Fruit fly (Drosophila melanogaster): Measurements from ENCODE around the gene OtopLa.

The OtopLa gene

DNA sequence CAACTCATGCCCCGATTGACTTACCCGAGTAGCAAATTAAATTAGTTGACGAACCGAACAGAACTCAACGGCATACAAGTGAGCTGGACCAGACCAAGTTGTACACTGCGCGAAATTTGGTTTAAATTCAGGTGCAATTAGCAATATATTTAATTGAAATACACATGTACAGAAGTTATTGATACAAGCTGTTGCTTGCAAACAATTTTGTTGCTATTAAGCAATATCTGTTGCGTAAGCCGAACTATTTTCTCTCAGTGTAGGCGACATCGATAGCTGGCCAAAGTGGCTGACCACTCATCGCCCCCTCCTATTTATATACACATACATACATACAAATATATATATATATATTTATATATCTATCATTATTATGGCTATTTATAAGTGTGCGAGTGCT, 44.1 kb downstream of the OtopLa start (continued):
- TF ChIP-seq pho (GFP tag; optimal IDR thresholded peaks at IDR 0.05) (no peak), CkIIα-i1 (GFP tag; IDR thresholded peaks at IDR 0.05) (no peak), jigr1 (GFP tag; IDR thresholded peaks at IDR 0.05) (no peak), E2f2 (GFP tag; IDR thresholded peaks at IDR 0.05) (no peak), CG1529 (GFP tag; optimal IDR thresholded peaks at IDR 0.05) (no peak), CG31224 (GFP tag; IDR thresholded peaks at IDR 0.05) (no peak), CG11247 (GFP tag; IDR thresholded peaks at IDR 0.05) (no peak), Sin3A (optimal IDR thresholded peaks at IDR 0.05) (no peak), eve (GFP tag; optimal IDR thresholded peaks at IDR 0.05) (no peak), Hsf (GFP tag; optimal IDR thresholded peaks at IDR 0.05) (peak; percentile 20), CG6854 (GFP tag; optimal IDR thresholded peaks at IDR 0.05) (no peak), NfI (GFP tag; optimal IDR thresholded peaks at IDR 0.05) (peak; percentile 41), CG6272 (GFP tag; IDR thresholded peaks at IDR 0.05) (no peak), Oli (tag; optimal IDR thresholded peaks at IDR 0.05) (peak; percentile 42), Doc2 (GFP tag; IDR thresholded peaks at IDR 0.05) (no peak), D19A (tag; optimal IDR thresholded peaks at IDR 0.05) (no peak), cato (GFP tag; optimal IDR thresholded peaks at IDR 0.05; ENCODE audit: borderline replicate concordance) (no peak), tap (tag; optimal IDR thresholded peaks at IDR 0.05) (no peak), CG8944 (GFP tag; optimal IDR thresholded peaks at IDR 0.05) (peak; percentile 13), Hand (GFP tag; optimal IDR thresholded peaks at IDR 0.05) (no peak), CG14667 (GFP tag; IDR thresholded peaks at IDR 0.05) (peak; percentile 38; the same call in 1 of the 2 replicates), cg (GFP tag; optimal IDR thresholded peaks at IDR 0.05) (no peak), CG13296 (GFP tag; optimal IDR thresholded peaks at IDR 0.05) (no peak), CG10267 (tag; optimal IDR thresholded peaks at IDR 0.05) (peak; percentile 13), CG14050 (GFP tag; IDR thresholded peaks at IDR 0.05) (no peak), CHES-1-like (GFP tag; optimal IDR thresholded peaks at IDR 0.05) (no peak), tio (GFP tag; optimal IDR thresholded peaks at IDR 0.05) (no peak), CG6689 (GFP tag; IDR thresholded peaks at IDR 0.05) (peak; percentile 47), slp2 (GFP tag; optimal IDR thresholded peaks at IDR 0.05) (no peak), Taf1 (GFP tag; IDR thresholded peaks at IDR 0.05) (no peak), sisA (GFP tag; IDR thresholded peaks at IDR 0.05) (peak; percentile 44; the same call in 1 of the 2 replicates), Sox102F (GFP tag; optimal IDR thresholded peaks at IDR 0.05) (peak; percentile 13), dan (GFP tag; IDR thresholded peaks at IDR 0.05) (0 out of 2 replicates have a peak, but pooled peaks have one; percentile 17), pan (optimal IDR thresholded peaks at IDR 0.05) (no peak), pan (GFP tag; optimal IDR thresholded peaks at IDR 0.05 in 1 of 2, IDR thresholded peaks at IDR 0.05 in 1 of 2) (peak in 1 of 2 experiments; percentile 48), Trl (optimal IDR thresholded peaks at IDR 0.05) (no peak), Trl (GFP tag; optimal IDR thresholded peaks at IDR 0.05) (no peak), BEAF-32 (GFP tag; optimal IDR thresholded peaks at IDR 0.05) (no peak), E2f1 (GFP tag; IDR thresholded peaks at IDR 0.05) (no peak), CG10979 (tag; optimal IDR thresholded peaks at IDR 0.05) (peak; percentile 56), nerfin-1 (tag; optimal IDR thresholded peaks at IDR 0.05) (no peak), CG12659 (GFP tag; optimal IDR thresholded peaks at IDR 0.05) (peak; percentile 3), Bteb2 (GFP tag; optimal IDR thresholded peaks at IDR 0.05) (no peak), CG2120 (GFP tag; optimal IDR thresholded peaks at IDR 0.05) (peak; percentile 37), CG11504 (tag; optimal IDR thresholded peaks at IDR 0.05) (no peak), CG12236 (GFP tag; optimal IDR thresholded peaks at IDR 0.05) (no peak), CG1792 (GFP tag; optimal IDR thresholded peaks at IDR 0.05) (no peak), grn (GFP tag; optimal IDR thresholded peaks at IDR 0.05) (no peak), bowl (GFP tag; IDR thresholded peaks at IDR 0.05) (no peak), HmgD (GFP tag; optimal IDR thresholded peaks at IDR 0.05) (no peak), psq (GFP tag; optimal IDR thresholded peaks at IDR 0.05) (no peak), CG2129 (GFP tag; IDR thresholded peaks at IDR 0.05; ENCODE audit: partially characterized antibody) (no peak), CG15696 (tag; optimal IDR thresholded peaks at IDR 0.05) (peak; percentile 63)
